Worm (Caenorhabditis elegans): Measurements from ENCODE around the gene col-162.

The col-162 gene

DNA sequence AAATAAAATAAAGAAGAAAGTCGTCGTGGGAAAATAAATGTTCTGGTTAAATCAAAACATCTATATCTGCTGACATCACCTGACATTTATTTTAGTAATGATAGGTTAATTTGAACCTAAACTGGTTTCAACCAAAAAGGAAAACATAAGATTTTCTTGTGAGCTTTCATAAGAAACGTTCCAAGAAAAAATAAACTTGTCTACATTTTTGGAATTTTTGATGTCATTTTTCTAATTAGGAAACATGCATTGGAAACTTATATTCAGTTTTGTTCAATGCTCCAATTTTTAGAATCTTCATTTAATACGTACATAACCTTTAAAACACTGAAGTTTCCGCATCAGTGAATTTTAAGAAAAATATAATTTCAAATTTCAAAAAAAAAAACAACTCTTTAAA, 44.0 kb downstream of the col-162 start:
- TF ChIP-seq nhr-23 (tag; optimal IDR thresholded peaks at IDR 0.05) (no peak), sma-9 (GFP tag; optimal IDR thresholded peaks at IDR 0.05) (no peak), sma-9 (tag; optimal IDR thresholded peaks at IDR 0.05) (no peak), R02D3.7 (tag; optimal IDR thresholded peaks at IDR 0.05) (no peak), egl-27 (tag; optimal IDR thresholded peaks at IDR 0.05) (no peak), nhr-77 (tag; optimal IDR thresholded peaks at IDR 0.05) (no peak), unc-39 (tag; optimal IDR thresholded peaks at IDR 0.05) (no peak), ztf-11 (tag; optimal IDR thresholded peaks at IDR 0.05) (no peak), zag-1 (tag; optimal IDR thresholded peaks at IDR 0.05) (no peak), nhr-12 (tag; optimal IDR thresholded peaks at IDR 0.05) (no peak), nhr-25 (tag; optimal IDR thresholded peaks at IDR 0.05) (no peak), ZK546.5 (tag; optimal IDR thresholded peaks at IDR 0.05) (no peak), mdl-1 (tag; optimal IDR thresholded peaks at IDR 0.05) (no peak), peb-1 (tag; optimal IDR thresholded peaks at IDR 0.05) (no peak), dmd-4 (tag; optimal IDR thresholded peaks at IDR 0.05) (no peak), nhr-11 (tag; optimal IDR thresholded peaks at IDR 0.05) (no peak), ceh-82 (tag; optimal IDR thresholded peaks at IDR 0.05) (no peak), blmp-1 (tag; optimal IDR thresholded peaks at IDR 0.05; ENCODE audit: insufficient read depth) (no peak), nhr-237 (tag; optimal IDR thresholded peaks at IDR 0.05) (no peak), ztf-1 (GFP tag; conservative IDR thresholded peaks at IDR 0.05) (no peak), sma-3 (GFP tag; optimal IDR thresholded peaks at IDR 0.05) (no peak)

- no peak for TF ChIP-seq ceh-16 (tag; optimal IDR thresholded peaks at IDR 0.05)
- TF ChIP-seq sma-9 (GFP tag; optimal IDR thresholded peaks at IDR 0.05), result peak; percentile 46
- no peak for TF ChIP-seq sma-9 (tag; optimal IDR thresholded peaks at IDR 0.05)
- no peak for TF ChIP-seq R02D3.7 (tag; optimal IDR thresholded peaks at IDR 0.05)
- peak; percentile 44 for TF ChIP-seq nhr-25 (tag; optimal IDR thresholded peaks at IDR 0.05)
- TF ChIP-seq blmp-1 (tag; optimal IDR thresholded peaks at IDR 0.05; ENCODE audit: insufficient read depth), result peak; percentile 20
Measured at ce11 chrV:13488297-13488803, 46.6 kb downstream of the col-162 start.

ce11 chrV:13489830-13490229, 48.1 kb downstream of the col-162 start, which contains the start of gene T10G3.3:
Gene T10G3.3 (minus strand): TSS chrV:13490199.
- TF ChIP-seq ceh-16 (tag; optimal IDR thresholded peaks at IDR 0.05), result peak; percentile 57
- no peak for TF ChIP-seq C34F6.9 (tag; optimal IDR thresholded peaks at IDR 0.05)
- TF ChIP-seq nhr-11 (tag; optimal IDR thresholded peaks at IDR 0.05), result no peak
- TF ChIP-seq ama-1 (optimal IDR thresholded peaks at IDR 0.05), result no peak
- TF ChIP-seq lin-13 (GFP tag; optimal IDR thresholded peaks at IDR 0.05), result no peak
- TF ChIP-seq R02D3.7 (tag; optimal IDR thresholded peaks at IDR 0.05), result no peak
- no peak for TF ChIP-seq lin-11 (tag; optimal IDR thresholded peaks at IDR 0.05)
- peak; percentile 43 for TF ChIP-seq elt-1 (tag; optimal IDR thresholded peaks at IDR 0.05)
- no peak for TF ChIP-seq unc-55 (GFP tag; optimal IDR thresholded peaks at IDR 0.05)
- TF ChIP-seq sma-9 (GFP tag; optimal IDR thresholded peaks at IDR 0.05), result peak; percentile 55
- no peak for TF ChIP-seq sma-9 (tag; optimal IDR thresholded peaks at IDR 0.05)
- TF ChIP-seq ZK546.5 (tag; optimal IDR thresholded peaks at IDR 0.05), result no peak
- no peak for TF ChIP-seq sem-4 (tag; optimal IDR thresholded peaks at IDR 0.05)
- TF ChIP-seq nhr-23 (tag; optimal IDR thresholded peaks at IDR 0.05), result no peak
- TF ChIP-seq elt-3 (tag; optimal IDR thresholded peaks at IDR 0.05), result no peak
- no peak for TF ChIP-seq unc-39 (tag; optimal IDR thresholded peaks at IDR 0.05)
- TF ChIP-seq zag-1 (tag; optimal IDR thresholded peaks at IDR 0.05), result no peak
- TF ChIP-seq F13H6.1 (tag; optimal IDR thresholded peaks at IDR 0.05), result no peak
- TF ChIP-seq aly-2 (tag; optimal IDR thresholded peaks at IDR 0.05), result no peak
- TF ChIP-seq blmp-1 (tag; optimal IDR thresholded peaks at IDR 0.05; ENCODE audit: insufficient read depth), result peak; percentile 70
- no peak for TF ChIP-seq lsy-2 (tag; optimal IDR thresholded peaks at IDR 0.05)
- no peak for TF ChIP-seq gmeb-1 (tag; optimal IDR thresholded peaks at IDR 0.05)
- TF ChIP-seq ztf-11 (tag; optimal IDR thresholded peaks at IDR 0.05), result no peak
- TF ChIP-seq ztf-1 (GFP tag; conservative IDR thresholded peaks at IDR 0.05), result no peak
- no peak for TF ChIP-seq nhr-10 (tag; optimal IDR thresholded peaks at IDR 0.05)
- no peak for TF ChIP-seq nhr-237 (tag; optimal IDR thresholded peaks at IDR 0.05)
- TF ChIP-seq alr-1 (tag; optimal IDR thresholded peaks at IDR 0.05), result no peak
- no peak for TF ChIP-seq mdl-1 (tag; optimal IDR thresholded peaks at IDR 0.05)
- TF ChIP-seq nhr-12 (tag; optimal IDR thresholded peaks at IDR 0.05), result no peak
- TF ChIP-seq crh-2 (tag; optimal IDR thresholded peaks at IDR 0.05), result no peak
- no peak for TF ChIP-seq ceh-82 (tag; optimal IDR thresholded peaks at IDR 0.05)
- no peak for TF ChIP-seq unc-62 (GFP tag; optimal IDR thresholded peaks at IDR 0.05)
- peak; percentile 13 for TF ChIP-seq egl-27 (tag; optimal IDR thresholded peaks at IDR 0.05)
- TF ChIP-seq fos-1 (tag; optimal IDR thresholded peaks at IDR 0.05), result peak; percentile 51
- TF ChIP-seq mbf-1 (tag; optimal IDR thresholded peaks at IDR 0.05), result no peak
- no peak for TF ChIP-seq dmd-4 (tag; optimal IDR thresholded peaks at IDR 0.05)
- TF ChIP-seq skn-1 (tag; optimal IDR thresholded peaks at IDR 0.05), result no peak
- peak; percentile 61 for TF ChIP-seq nhr-25 (tag; optimal IDR thresholded peaks at IDR 0.05)
- no peak for TF ChIP-seq Y55F3AM.14 (GFP tag; optimal IDR thresholded peaks at IDR 0.05)
- peak; percentile 4 for TF ChIP-seq nhr-21 (tag; optimal IDR thresholded peaks at IDR 0.05)
- TF ChIP-seq sma-3 (GFP tag; optimal IDR thresholded peaks at IDR 0.05), result no peak
- no peak for TF ChIP-seq snpc-4 (tag; optimal IDR thresholded peaks at IDR 0.05)
- TF ChIP-seq lin-39 (tag; optimal IDR thresholded peaks at IDR 0.05), result no peak
- no peak for TF ChIP-seq nhr-129 (tag; optimal IDR thresholded peaks at IDR 0.05)
- TF ChIP-seq nhr-6 (tag; optimal IDR thresholded peaks at IDR 0.05), result no peak
- no peak for TF ChIP-seq nhr-77 (tag; optimal IDR thresholded peaks at IDR 0.05)

Measured in whole organism, L2 larva.